Fruit fly (Drosophila melanogaster) whole organism, prepupa: ENCODE measurements around the gene CG5188.

Source experiments
- Blimp-1 ChIP-seq: fragments of 200-800 bp; sonication (Bioruptor generic); optimal IDR thresholded peaks from 3 replicates; lab custom pipeline; 2017; ENCODE audit warnings: missing biosample characterization, missing genetic modification characterization, mild to moderate bottlenecking, moderate library complexity, missing genetic modification reagents
- CG11762 ChIP-seq: fragments of 200-800 bp; sonication (Bioruptor generic); optimal IDR thresholded peaks from 3 replicates; lab custom pipeline; 2016; ENCODE audit warnings: missing biosample characterization, missing genetic modification characterization; ENCODE audit not compliant: insufficient read depth
- CG15336 ChIP-seq: fragments of 200-800 bp; sonication (Bioruptor generic); IDR thresholded peaks from 2 replicates; pipeline ENCODE4 v1.3.6; 2022; ENCODE audit warnings: missing biosample characterization, missing genetic modification characterization
- CG16779 ChIP-seq: fragments of 200-800 bp; sonication (Bioruptor generic); optimal IDR thresholded peaks from 3 replicates; lab custom pipeline; 2017; ENCODE audit warnings: missing biosample characterization, mild to moderate bottlenecking, missing genetic modification characterization
- CG3032 ChIP-seq: fragments of 200-800 bp; optimal IDR thresholded peaks from 2 replicates; lab custom pipeline; 2019; ENCODE audit warnings: missing biosample characterization, mild to moderate bottlenecking, missing genetic modification characterization, moderate library complexity
- CG31627 ChIP-seq: fragments of 200-800 bp; sonication (Bioruptor generic); optimal IDR thresholded peaks from 3 replicates; lab custom pipeline; 2016; ENCODE audit warnings: missing biosample characterization, missing genetic modification characterization
- CG32006 ChIP-seq: fragments of 200-800 bp; sonication (Bioruptor generic); optimal IDR thresholded peaks from 3 replicates; lab custom pipeline; 2017; ENCODE audit warnings: missing biosample characterization, mild to moderate bottlenecking, missing genetic modification characterization
- CG34406 ChIP-seq: fragments of 200-800 bp; sonication (Bioruptor generic); optimal IDR thresholded peaks from 3 replicates; lab custom pipeline; 2016; ENCODE audit warnings: missing biosample characterization, missing genetic modification characterization
- CG3919 ChIP-seq: fragments of 200-800 bp; sonication (Bioruptor generic); optimal IDR thresholded peaks from 3 replicates; lab custom pipeline; 2016; ENCODE audit warnings: missing biosample characterization, missing genetic modification characterization
- CG4318 ChIP-seq: fragments of 200-800 bp; sonication (Bioruptor generic); optimal IDR thresholded peaks from 3 replicates; lab custom pipeline; 2017; ENCODE audit warnings: missing biosample characterization, mild to moderate bottlenecking, missing genetic modification characterization
- CG6163 ChIP-seq: fragments of 200-800 bp; sonication (Bioruptor generic); IDR thresholded peaks from 3 replicates; pipeline ENCODE4 v1.3.6; 2022; ENCODE audit warnings: missing biosample characterization, missing genetic modification characterization
- CG6792 ChIP-seq: fragments of 200-800 bp; sonication (Bioruptor generic); optimal IDR thresholded peaks from 3 replicates; lab custom pipeline; 2016; ENCODE audit warnings: missing biosample characterization, missing genetic modification characterization
- CG6808 ChIP-seq: fragments of 200-800 bp; sonication (Bioruptor generic); optimal IDR thresholded peaks from 3 replicates; lab custom pipeline; 2017; ENCODE audit warnings: missing biosample characterization, missing genetic modification characterization, mild to moderate bottlenecking, moderate library complexity, missing genetic modification reagents
- CG6854 ChIP-seq: fragments of 200-800 bp; sonication (Bioruptor generic); optimal IDR thresholded peaks from 2 replicates; lab custom pipeline; 2017; ENCODE audit warnings: missing biosample characterization, mild to moderate bottlenecking, missing genetic modification characterization
- CG7368 ChIP-seq: fragments of 200-800 bp; sonication (Bioruptor generic); optimal IDR thresholded peaks from 3 replicates; lab custom pipeline; 2016; ENCODE audit warnings: missing biosample characterization, missing genetic modification characterization
- CG8319 ChIP-seq: fragments of 200-800 bp; sonication (Bioruptor generic); optimal IDR thresholded peaks from 3 replicates; lab custom pipeline; 2016; ENCODE audit warnings: missing biosample characterization, missing genetic modification characterization
- CG8632 ChIP-seq: fragments of 200-800 bp; sonication (Bioruptor generic); optimal IDR thresholded peaks from 3 replicates; lab custom pipeline; 2016; ENCODE audit warnings: missing biosample characterization, missing genetic modification characterization
- Eip75B ChIP-seq: fragments of 200-800 bp; sonication (Bioruptor generic); optimal IDR thresholded peaks from 3 replicates; lab custom pipeline; 2016; ENCODE audit warnings: missing biosample characterization, missing genetic modification characterization
- Eip78C ChIP-seq: fragments of 200-800 bp; sonication (Bioruptor generic); peaks from one replicate; lab custom pipeline; 2016; ENCODE audit warnings: missing biosample characterization, missing genetic modification characterization
- Ets21C ChIP-seq: fragments of 200-800 bp; sonication (Bioruptor generic); optimal IDR thresholded peaks from 3 replicates; lab custom pipeline; 2016; ENCODE audit warnings: missing biosample characterization, missing genetic modification characterization
- Ets96B ChIP-seq: fragments of 200-800 bp; optimal IDR thresholded peaks from 2 replicates; lab custom pipeline; 2019; ENCODE audit warnings: missing biosample characterization, mild to moderate bottlenecking, missing genetic modification characterization, moderate library complexity
- Gug ChIP-seq: fragments of 200-800 bp; sonication (Bioruptor generic); IDR thresholded peaks from 2 replicates; pipeline ENCODE4 v1.3.6; 2022; ENCODE audit warnings: missing biosample characterization, missing genetic modification characterization
- Hr38 ChIP-seq: sonication (Bioruptor generic); optimal IDR thresholded peaks from 2 replicates; lab custom pipeline; 2016; ENCODE audit warnings: missing biosample characterization, missing genetic modification characterization
- Hr39 ChIP-seq: fragments of 200-800 bp; sonication (Bioruptor generic); optimal IDR thresholded peaks from 2 replicates; lab custom pipeline; 2016; ENCODE audit warnings: missing biosample characterization, missing genetic modification characterization
- Hr4 ChIP-seq: fragments of 200-800 bp; sonication (Bioruptor generic); optimal IDR thresholded peaks from 3 replicates; lab custom pipeline; 2016; ENCODE audit warnings: missing biosample characterization, missing genetic modification characterization
- Lpt ChIP-seq: fragments of 200-800 bp; sonication (Bioruptor generic); optimal IDR thresholded peaks from 3 replicates; lab custom pipeline; 2016; ENCODE audit warnings: missing biosample characterization, missing genetic modification characterization
- Met ChIP-seq: fragments of 200-800 bp; sonication (Bioruptor generic); optimal IDR thresholded peaks from 3 replicates; lab custom pipeline; 2016; ENCODE audit warnings: missing biosample characterization, missing genetic modification characterization
- OdsH ChIP-seq: fragments of 200-800 bp; sonication (Bioruptor generic); optimal IDR thresholded peaks from 3 replicates; lab custom pipeline; 2016; ENCODE audit warnings: missing biosample characterization, missing genetic modification characterization
- Sox14 ChIP-seq: fragments of 200-800 bp; sonication (Bioruptor generic); optimal IDR thresholded peaks from 3 replicates; lab custom pipeline; 2016; ENCODE audit warnings: missing biosample characterization, missing genetic modification characterization
- Sox15 ChIP-seq: fragments of 200-800 bp; sonication (Bioruptor generic); optimal IDR thresholded peaks from 3 replicates; lab custom pipeline; 2016; ENCODE audit warnings: missing biosample characterization, missing genetic modification characterization
- achi ChIP-seq: fragments of 200-800 bp; sonication (Bioruptor generic); optimal IDR thresholded peaks from 3 replicates; lab custom pipeline; 2016; ENCODE audit warnings: missing biosample characterization, missing genetic modification characterization
- acj6 ChIP-seq: fragments of 200-800 bp; sonication (Bioruptor generic); optimal IDR thresholded peaks from 3 replicates; lab custom pipeline; 2016; ENCODE audit warnings: missing biosample characterization, missing genetic modification characterization
- cyc ChIP-seq: fragments of 200-800 bp; sonication (Bioruptor generic); optimal IDR thresholded peaks from 3 replicates; lab custom pipeline; 2016; ENCODE audit warnings: missing biosample characterization, missing genetic modification characterization
- dac ChIP-seq: fragments of 200-800 bp; sonication (Bioruptor generic); optimal IDR thresholded peaks from 2 replicates; lab custom pipeline; 2017; ENCODE audit warnings: missing biosample characterization, mild to moderate bottlenecking, missing genetic modification characterization
- dsx ChIP-seq: fragments of 200-800 bp; optimal IDR thresholded peaks from 3 replicates; lab custom pipeline; 2019; ENCODE audit warnings: missing biosample characterization, mild to moderate bottlenecking, missing genetic modification characterization, moderate library complexity; ENCODE audit not compliant: poor library complexity, severe bottlenecking
- esn ChIP-seq: fragments of 200-800 bp; sonication (Bioruptor generic); optimal IDR thresholded peaks from 2 replicates; lab custom pipeline; 2016; ENCODE audit warnings: missing biosample characterization, mild to moderate bottlenecking, missing genetic modification characterization, moderate library complexity
- fd85E ChIP-seq: fragments of 200-800 bp; sonication (Bioruptor generic); optimal IDR thresholded peaks from 3 replicates; lab custom pipeline; 2016; ENCODE audit warnings: missing biosample characterization, missing genetic modification characterization
- fkh ChIP-seq: fragments of 200-800 bp; sonication (Bioruptor generic); optimal IDR thresholded peaks from 3 replicates; lab custom pipeline; 2017; ENCODE audit warnings: missing biosample characterization, mild to moderate bottlenecking, missing genetic modification characterization, moderate library complexity
- lz ChIP-seq: fragments of 200-800 bp; sonication (Bioruptor generic); optimal IDR thresholded peaks from 3 replicates; lab custom pipeline; 2016; ENCODE audit warnings: missing biosample characterization, missing genetic modification characterization
- net ChIP-seq: fragments of 200-800 bp; sonication (Bioruptor generic); optimal IDR thresholded peaks from 3 replicates; lab custom pipeline; 2016; ENCODE audit warnings: missing biosample characterization, missing genetic modification characterization
- pdm3 ChIP-seq: fragments of 200-800 bp; sonication (Bioruptor generic); optimal IDR thresholded peaks from 3 replicates; lab custom pipeline; 2016; ENCODE audit warnings: missing biosample characterization, missing genetic modification characterization
- spab ChIP-seq: fragments of 200-800 bp; sonication (Bioruptor generic); optimal IDR thresholded peaks from 2 replicates; lab custom pipeline; 2017; ENCODE audit warnings: missing biosample characterization, mild to moderate bottlenecking, missing genetic modification characterization, missing genetic modification reagents
- ss ChIP-seq, 2 experiments: fragments of 200-800 bp; sonication (Bioruptor generic); optimal IDR thresholded peaks; 2 replicates in 1 of 2; 3 replicates in 1 of 2; lab custom pipeline; 2017 to 2018; ENCODE audit warnings: mild to moderate bottlenecking in 2 of 2, missing biosample characterization in 2 of 2, missing genetic modification characterization in 2 of 2, moderate library complexity in 1 of 2
- svp ChIP-seq: fragments of 200-800 bp; sonication (Bioruptor generic); peaks from one replicate; lab custom pipeline; 2016; ENCODE audit warnings: missing biosample characterization, missing genetic modification characterization
- topi ChIP-seq: fragments of 200-800 bp; sonication (Bioruptor generic); optimal IDR thresholded peaks from 3 replicates; lab custom pipeline; 2016; ENCODE audit warnings: missing biosample characterization, missing genetic modification characterization
- vri ChIP-seq: fragments of 200-800 bp; sonication (Bioruptor generic); optimal IDR thresholded peaks from 3 replicates; lab custom pipeline; 2016; ENCODE audit warnings: missing biosample characterization, mild to moderate bottlenecking, missing genetic modification characterization

CG5188 gene

DNA sequence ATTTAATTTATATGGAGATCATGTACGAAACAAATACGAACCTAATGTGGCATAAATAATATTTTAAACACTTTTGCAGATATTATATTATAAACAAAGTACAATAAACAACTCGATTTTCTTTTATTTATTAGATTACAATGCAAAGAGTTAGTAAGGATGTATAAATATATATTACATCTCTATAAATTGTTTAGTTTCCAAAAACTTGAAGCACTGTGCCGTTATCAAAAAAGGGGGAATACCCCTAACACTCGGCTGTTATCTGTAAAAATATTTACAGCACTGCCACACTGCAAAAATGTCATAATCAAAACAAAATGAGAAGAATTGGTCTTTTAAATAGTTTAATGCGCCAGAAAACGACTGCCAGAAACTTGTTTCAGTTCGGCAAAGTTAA, at the start of gene CG5188:
Gene CG5188 (plus strand): TSS at position 302 of the 400 bp plus-strand sequence.
- peak; percentile 37 for TF ChIP-seq acj6 (GFP tag; lab: Kevin White, UChicago)
- TF ChIP-seq Sox14: peak; percentile 22
- no peak for TF ChIP-seq spab
- 0 out of 2 replicates have a peak, but pooled peaks have one; percentile 9 for TF ChIP-seq Gug (GFP tag; lab: Robert Waterston, UW)
- peak; percentile 23 for TF ChIP-seq cyc (GFP tag; lab: Kevin White, UChicago)
- peak; percentile 51 for TF ChIP-seq OdsH (GFP tag; lab: Kevin White, UChicago)
- TF ChIP-seq CG31627 (GFP tag; lab: Kevin White, UChicago): peak; percentile 16
- peak; percentile 4 for TF ChIP-seq Lpt
- no peak for TF ChIP-seq CG8632 (GFP tag; lab: Kevin White, UChicago)
- peak; percentile 69 for TF ChIP-seq CG15336 (GFP tag; lab: Robert Waterston, UW)
- no peak for TF ChIP-seq pdm3 (GFP tag; lab: Kevin White, UChicago)
- peak; percentile 15 for TF ChIP-seq Hr39 (GFP tag; lab: Kevin White, UChicago)
- TF ChIP-seq CG16779: no peak
- TF ChIP-seq CG11762 (GFP tag; lab: Kevin White, UChicago): peak; percentile 35
- TF ChIP-seq esn (GFP tag; lab: Kevin White, UChicago): peak; percentile 64
- peak; percentile 35 for TF ChIP-seq CG6792
- peak; percentile 7 for TF ChIP-seq Sox15
- no peak for TF ChIP-seq CG32006
- peak in 1 of 2 experiments; percentile 1 for TF ChIP-seq ss (GFP tag; optimal IDR thresholded peaks at IDR 0.05; lab: Kevin White, UChicago)
- TF ChIP-seq Ets96B (tag; lab: Kevin White, UChicago): peak; percentile 49
- TF ChIP-seq CG3032 (tag; lab: Kevin White, UChicago): peak; percentile 52
- TF ChIP-seq Eip78C: peak; percentile 82
- TF ChIP-seq topi (GFP tag; lab: Kevin White, UChicago): peak; percentile 45
- TF ChIP-seq CG6163 (GFP tag; lab: Robert Waterston, UW): peak; percentile 31; the same call in 1 of the 3 replicates
- peak; percentile 65 for TF ChIP-seq lz (GFP tag; lab: Kevin White, UChicago)

DNA sequence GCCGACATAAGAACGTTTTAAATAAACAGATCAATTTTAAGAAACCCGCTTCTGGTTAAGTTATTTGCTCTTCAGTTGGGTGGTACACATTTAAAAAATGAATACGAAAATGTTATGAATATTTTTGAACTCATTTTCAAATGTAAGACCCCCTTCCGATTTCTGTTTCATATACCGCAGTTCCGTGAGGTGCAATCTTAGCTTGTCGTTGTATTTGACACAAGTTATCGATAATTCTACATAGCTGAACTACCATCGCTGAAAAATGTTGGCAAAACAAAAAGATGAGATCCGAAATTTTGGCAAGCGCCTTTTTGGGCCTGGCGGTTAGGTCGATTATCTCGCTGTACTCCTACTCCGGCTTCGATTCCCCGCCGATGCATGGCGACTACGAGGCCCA, 48.8 kb upstream of the CG5188 start, which contains the start of gene gny:
Gene gny (plus strand): TSS at position 239 of the 400 bp plus-strand sequence.
- TF ChIP-seq Eip78C (peak; percentile 18), topi (GFP tag; lab: Kevin White, UChicago) (no peak), achi (GFP tag; lab: Kevin White, UChicago) (no peak)

DNA sequence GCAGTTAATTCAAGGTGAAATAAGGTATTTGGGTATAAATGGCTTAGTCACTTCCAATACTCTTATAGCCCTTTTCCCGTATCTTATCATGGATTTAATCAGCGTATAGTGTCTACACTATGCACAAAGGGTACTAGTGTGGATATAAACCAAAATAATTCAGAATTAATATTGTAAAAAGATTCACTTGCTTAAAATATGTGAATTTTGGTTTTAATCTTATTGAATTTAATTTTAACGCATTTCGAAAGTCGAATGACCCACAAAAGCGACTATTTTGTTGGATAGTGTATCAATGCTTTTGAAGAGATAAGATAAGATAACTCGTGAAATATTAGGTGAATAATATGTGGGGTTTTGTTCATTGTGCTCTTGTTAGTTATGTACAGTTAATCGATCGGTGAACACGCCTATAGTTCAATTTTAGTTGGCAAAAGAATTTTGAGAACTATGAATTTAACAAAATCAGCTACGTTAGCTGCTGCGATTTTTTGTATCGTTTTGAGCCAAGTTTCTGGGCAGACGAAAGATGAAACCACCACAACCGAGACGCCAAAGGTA, 46.7 kb upstream of the CG5188 start, which contains the start of gene CG5096:
Gene CG5096 (plus strand): TSS at position 374 of the 561 bp plus-strand sequence.
- peak; percentile 69 for TF ChIP-seq CG6792
- no peak for TF ChIP-seq achi (GFP tag; lab: Kevin White, UChicago)
- no peak for TF ChIP-seq CG3919 (GFP tag; lab: Kevin White, UChicago)
- peak; percentile 54 for TF ChIP-seq Hr4
- TF ChIP-seq net (GFP tag; lab: Kevin White, UChicago): no peak
- peak; percentile 34 for TF ChIP-seq CG11762 (GFP tag; lab: Kevin White, UChicago)
- TF ChIP-seq fd85E: no peak
- peak; percentile 76 for TF ChIP-seq topi (GFP tag; lab: Kevin White, UChicago)
- peak; percentile 37 for TF ChIP-seq Ets21C (GFP tag; lab: Kevin White, UChicago)
- TF ChIP-seq dsx (GFP tag; lab: Kevin White, UChicago): peak; percentile 29
- no peak for TF ChIP-seq ss (GFP tag; optimal IDR thresholded peaks at IDR 0.05; lab: Kevin White, UChicago)
- peak; percentile 59 for TF ChIP-seq CG31627 (GFP tag; lab: Kevin White, UChicago)
- peak; percentile 33 for TF ChIP-seq fkh
- TF ChIP-seq Hr38 (GFP tag; lab: Kevin White, UChicago): no peak
- TF ChIP-seq CG34406 (GFP tag; lab: Kevin White, UChicago): peak; percentile 73
- peak; percentile 80 for TF ChIP-seq Met
- peak; percentile 72 for TF ChIP-seq Eip75B (GFP tag; lab: Kevin White, UChicago)
- peak; percentile 64 for TF ChIP-seq cyc (GFP tag; lab: Kevin White, UChicago)
- TF ChIP-seq CG8319 (GFP tag; lab: Kevin White, UChicago): peak; percentile 36
- TF ChIP-seq dac (GFP tag; lab: Kevin White, UChicago): no peak
- TF ChIP-seq CG8632 (GFP tag; lab: Kevin White, UChicago): peak; percentile 69
- peak; percentile 51 for TF ChIP-seq CG7368 (GFP tag; lab: Kevin White, UChicago)
- no peak for TF ChIP-seq CG6808 (GFP tag; lab: Kevin White, UChicago)
- TF ChIP-seq CG32006: no peak
- peak; percentile 63 for TF ChIP-seq Sox14
- TF ChIP-seq CG16779: no peak
- no peak for TF ChIP-seq CG4318 (GFP tag; lab: Kevin White, UChicago)
- TF ChIP-seq vri (GFP tag; lab: Kevin White, UChicago): no peak
- TF ChIP-seq svp (GFP tag; lab: Kevin White, UChicago): no peak
- TF ChIP-seq Blimp-1: no peak
- TF ChIP-seq Gug (GFP tag; lab: Robert Waterston, UW): no peak; the same call in 1 of the 2 replicates
- no peak for TF ChIP-seq CG6854 (GFP tag; lab: Kevin White, UChicago)
